Worm (Caenorhabditis elegans) whole organism, late embryonic: ENCODE results near the gene T10D4.14.

Experiments
- T23F11.4 ChIP-seq: fragments of 200-800 bp; sonication (Bioruptor generic); optimal IDR thresholded peaks from 2 replicates; lab custom pipeline; 2018; ENCODE audit warnings: mild to moderate bottlenecking, missing genetic modification characterization, missing compliant biosample characterization
- Y22D7AL.16 ChIP-seq: sonication (generic microtip); optimal IDR thresholded peaks from 2 replicates; lab custom pipeline; 2016; ENCODE audit warnings: missing genetic modification characterization, missing compliant biosample characterization
- ceh-30 ChIP-seq: fragments of 150-350 bp; optimal IDR thresholded peaks from 2 replicates; lab custom pipeline; 2014; ENCODE audit warnings: missing biosample characterization, missing genetic modification characterization
- ceh-48 ChIP-seq: sonication (generic microtip); optimal IDR thresholded peaks from 2 replicates; lab custom pipeline; 2016; ENCODE audit warnings: missing genetic modification characterization, inconsistent platforms, missing compliant biosample characterization
- hlh-13 ChIP-seq: fragments of 200-800 bp; sonication (Bioruptor generic); optimal IDR thresholded peaks from 2 replicates; lab custom pipeline; 2018; ENCODE audit warnings: mild to moderate bottlenecking, missing genetic modification characterization, missing compliant biosample characterization
- sox-4 ChIP-seq: sonication (generic microtip); optimal IDR thresholded peaks from 2 replicates; lab custom pipeline; 2017; ENCODE audit warnings: mild to moderate bottlenecking, missing genetic modification characterization, inconsistent platforms, missing compliant biosample characterization
- tbx-2 ChIP-seq: sonication (generic microtip); optimal IDR thresholded peaks from 2 replicates; lab custom pipeline; 2016; ENCODE audit warnings: missing genetic modification characterization, missing compliant biosample characterization

ce11 chrII:3110099-3110498, 41.4 kb downstream of the T10D4.14 start:
- TF ChIP-seq sox-4 (tag; lab: Kevin White, UChicago): no peak
- no peak for TF ChIP-seq Y22D7AL.16 (tag; lab: Kevin White, UChicago)
- TF ChIP-seq T23F11.4 (GFP tag; lab: Kevin White, UChicago): no peak
- TF ChIP-seq ceh-30 (tag; lab: Kevin White, UChicago): no peak
- TF ChIP-seq hlh-13 (GFP tag; lab: Kevin White, UChicago): no peak
- TF ChIP-seq tbx-2 (tag; lab: Kevin White, UChicago): no peak
- TF ChIP-seq ceh-48 (tag; lab: Kevin White, UChicago): no peak
